Fruit fly (Drosophila melanogaster) whole organism, embryonic: ENCODE results near the gene CG9263.

Experiments
- CG10209 ChIP-seq: fragments of 200-800 bp; sonication (Bioruptor generic); optimal IDR thresholded peaks from 3 replicates; lab custom pipeline; 2017; ENCODE audit warnings: missing biosample characterization, mild to moderate bottlenecking, missing genetic modification characterization, missing genetic modification reagents
- CG11456 ChIP-seq: fragments of 200-800 bp; sonication (Bioruptor generic); IDR thresholded peaks from 3 replicates; pipeline ENCODE4 v1.3.6; 2022; ENCODE audit warnings: missing biosample characterization, missing genetic modification characterization
- CG12104 ChIP-seq: fragments of 200-800 bp; sonication (Bioruptor generic); optimal IDR thresholded peaks from 3 replicates; lab custom pipeline; 2016; ENCODE audit warnings: missing biosample characterization, missing genetic modification characterization
- CG12299 ChIP-seq: fragments of 200-800 bp; sonication (Bioruptor generic); optimal IDR thresholded peaks from 2 replicates; lab custom pipeline; 2018; ENCODE audit warnings: missing biosample characterization, mild to moderate bottlenecking, missing genetic modification characterization
- CG1233 ChIP-seq: fragments of 200-800 bp; sonication (Bioruptor generic); optimal IDR thresholded peaks from 4 replicates; lab custom pipeline; 2018; ENCODE audit warnings: missing biosample characterization, mild to moderate bottlenecking, missing genetic modification characterization
- CG12659 ChIP-seq: fragments of 200-800 bp; sonication (Bioruptor generic); optimal IDR thresholded peaks from 3 replicates; lab custom pipeline; 2017; ENCODE audit warnings: mild to moderate bottlenecking, missing biosample characterization, missing genetic modification reagents, missing genetic modification characterization
- CG12744 ChIP-seq: fragments of 200-800 bp; sonication (Bioruptor generic); optimal IDR thresholded peaks from 2 replicates; lab custom pipeline; 2016; ENCODE audit warnings: missing biosample characterization, missing genetic modification characterization
- CG15479 ChIP-seq: fragments of 200-800 bp; sonication (Bioruptor generic); optimal IDR thresholded peaks from 3 replicates; lab custom pipeline; 2019; ENCODE audit warnings: missing biosample characterization, mild to moderate bottlenecking, missing genetic modification characterization, moderate library complexity
- CG17186 ChIP-seq: fragments of 200-800 bp; sonication (Bioruptor generic); optimal IDR thresholded peaks from 3 replicates; lab custom pipeline; 2017; ENCODE audit warnings: missing biosample characterization, missing genetic modification reagents, missing genetic modification characterization
- CG2120 ChIP-seq: fragments of 200-800 bp; sonication (Bioruptor generic); optimal IDR thresholded peaks from 3 replicates; lab custom pipeline; 2016; ENCODE audit warnings: missing biosample characterization, missing genetic modification characterization
- CG30020 ChIP-seq: fragments of 200-800 bp; optimal IDR thresholded peaks from 2 replicates; lab custom pipeline; 2019; ENCODE audit warnings: missing biosample characterization, mild to moderate bottlenecking, missing genetic modification characterization, moderate library complexity
- CG43689 ChIP-seq: fragments of 200-800 bp; sonication (Bioruptor generic); IDR thresholded peaks from 2 replicates; pipeline ENCODE4 v1.3.6; 2022; ENCODE audit warnings: missing biosample characterization, missing genetic modification characterization
- CG5180 ChIP-seq: fragments of 200-800 bp; sonication (Bioruptor generic); optimal IDR thresholded peaks from 3 replicates; lab custom pipeline; 2017; ENCODE audit warnings: missing biosample characterization, missing genetic modification characterization, mild to moderate bottlenecking, moderate library complexity, missing genetic modification reagents
- CG6765 ChIP-seq: fragments of 200-800 bp; sonication (Bioruptor generic); optimal IDR thresholded peaks from 3 replicates; lab custom pipeline; 2017; ENCODE audit warnings: missing biosample characterization, mild to moderate bottlenecking, missing genetic modification characterization
- CG7786 ChIP-seq: fragments of 200-800 bp; sonication (Bioruptor generic); optimal IDR thresholded peaks from 2 replicates; lab custom pipeline; 2016; ENCODE audit warnings: missing biosample characterization, missing genetic modification characterization
- CG7928 ChIP-seq: fragments of 200-800 bp; sonication (Bioruptor generic); optimal IDR thresholded peaks from 2 replicates; lab custom pipeline; 2017; ENCODE audit warnings: missing biosample characterization, mild to moderate bottlenecking, missing genetic modification characterization
- CG8281 ChIP-seq: fragments of 200-800 bp; sonication (Bioruptor generic); optimal IDR thresholded peaks from 2 replicates; lab custom pipeline; 2018; ENCODE audit warnings: missing biosample characterization, mild to moderate bottlenecking, missing genetic modification characterization, moderate library complexity
- CG8290 ChIP-seq, 3 experiments: fragments of 200-800 bp; sonication (Bioruptor generic); optimal IDR thresholded peaks; 2 replicates each; lab custom pipeline; 2016 to 2019; ENCODE audit warnings: missing biosample characterization in 3 of 3, missing genetic modification characterization in 3 of 3, mild to moderate bottlenecking in 2 of 3, moderate library complexity in 1 of 3
- CG9437 ChIP-seq: fragments of 200-800 bp; sonication (Bioruptor generic); optimal IDR thresholded peaks from 2 replicates; lab custom pipeline; 2018; ENCODE audit warnings: missing biosample characterization, mild to moderate bottlenecking, missing genetic modification characterization
- Chrac-16 ChIP-seq: fragments of 200-800 bp; sonication (Bioruptor generic); optimal IDR thresholded peaks from 3 replicates; lab custom pipeline; 2016; ENCODE audit warnings: missing biosample characterization, missing genetic modification characterization
- Dek ChIP-seq: fragments of 200-800 bp; sonication (Bioruptor generic); optimal IDR thresholded peaks from 3 replicates; lab custom pipeline; 2019; ENCODE audit warnings: missing biosample characterization, mild to moderate bottlenecking, missing genetic modification characterization, moderate library complexity
- Dip3 ChIP-seq: fragments of 200-800 bp; sonication (Bioruptor generic); optimal IDR thresholded peaks from 3 replicates; lab custom pipeline; 2016; ENCODE audit warnings: missing biosample characterization, missing genetic modification characterization
- E2f2 ChIP-seq: fragments of 200-800 bp; sonication (Bioruptor generic); IDR thresholded peaks from 2 replicates; pipeline ENCODE4 v1.3.6; 2022; ENCODE audit warnings: missing biosample characterization, missing genetic modification characterization
- Mes4 ChIP-seq: fragments of 200-800 bp; sonication (Bioruptor generic); optimal IDR thresholded peaks from 2 replicates; lab custom pipeline; 2016; ENCODE audit warnings: missing biosample characterization, missing genetic modification characterization
- NK7.1 ChIP-seq: fragments of 200-800 bp; sonication (Bioruptor generic); optimal IDR thresholded peaks from 3 replicates; lab custom pipeline; 2016; ENCODE audit warnings: missing biosample characterization, missing genetic modification characterization
- Xbp1 ChIP-seq: fragments of 200-800 bp; sonication (Bioruptor generic); optimal IDR thresholded peaks from 3 replicates; lab custom pipeline; 2016; ENCODE audit warnings: missing biosample characterization, mild to moderate bottlenecking, missing genetic modification characterization
- Xrp1 ChIP-seq: fragments of 200-800 bp; sonication (Bioruptor generic); IDR thresholded peaks from 2 replicates; pipeline ENCODE4 v1.3.6; 2022; ENCODE audit warnings: missing biosample characterization, missing genetic modification characterization
- bowl ChIP-seq: fragments of 200-800 bp; sonication (Bioruptor generic); IDR thresholded peaks from 2 replicates; pipeline ENCODE4 v1.3.6; 2022; ENCODE audit warnings: missing biosample characterization, missing genetic modification characterization
- btn ChIP-seq: fragments of 200-800 bp; sonication (Bioruptor generic); optimal IDR thresholded peaks from 2 replicates; lab custom pipeline; 2016; ENCODE audit warnings: missing biosample characterization, missing genetic modification characterization
- chif ChIP-seq, 2 experiments: fragments of 200-800 bp; sonication (Bioruptor generic); optimal IDR thresholded peaks; 3 replicates each; lab custom pipeline; 2016; ENCODE audit warnings: missing biosample characterization in 2 of 2, missing genetic modification characterization in 2 of 2
- chn ChIP-seq: fragments of 200-800 bp; sonication (Bioruptor generic); optimal IDR thresholded peaks from 2 replicates; lab custom pipeline; 2016; ENCODE audit warnings: missing biosample characterization, missing genetic modification characterization
- corto ChIP-seq: fragments of 200-800 bp; sonication (Bioruptor generic); optimal IDR thresholded peaks from 2 replicates; lab custom pipeline; 2016; ENCODE audit warnings: missing biosample characterization, mild to moderate bottlenecking, missing genetic modification characterization, moderate library complexity
- croc ChIP-seq: fragments of 200-800 bp; sonication (Bioruptor generic); conservative IDR thresholded peaks from 3 replicates; pipeline ENCODE4 v1.3.6; 2022; ENCODE audit warnings: missing biosample characterization, missing genetic modification characterization
- eve ChIP-seq, 2 experiments: fragments of >200 bp; optimal IDR thresholded peaks; 2 replicates each; lab custom pipeline; 2017; ENCODE audit warnings: missing biosample characterization in 2 of 2, missing genetic modification characterization in 2 of 2
- fd96Cb ChIP-seq: fragments of 200-800 bp; sonication (Bioruptor generic); optimal IDR thresholded peaks from 2 replicates; lab custom pipeline; 2018; ENCODE audit warnings: missing biosample characterization, mild to moderate bottlenecking, missing genetic modification characterization, moderate library complexity
- ham ChIP-seq: fragments of 200-800 bp; sonication (Bioruptor generic); IDR thresholded peaks from 2 replicates; pipeline ENCODE4 v1.3.6; 2022; ENCODE audit warnings: missing biosample characterization, missing genetic modification characterization
- ind ChIP-seq: fragments of 200-800 bp; sonication (Bioruptor generic); optimal IDR thresholded peaks from 3 replicates; lab custom pipeline; 2016; ENCODE audit warnings: missing biosample characterization, missing genetic modification characterization
- maf-S ChIP-seq: fragments of 200-800 bp; sonication (Bioruptor generic); optimal IDR thresholded peaks from 2 replicates; lab custom pipeline; 2016; ENCODE audit warnings: missing biosample characterization, missing genetic modification characterization
- peb ChIP-seq: fragments of 200-800 bp; sonication (Bioruptor generic); IDR thresholded peaks from 2 replicates; pipeline ENCODE4 v1.3.6; 2022; ENCODE audit warnings: missing biosample characterization, missing genetic modification characterization
- pfk ChIP-seq: fragments of 200-800 bp; sonication (Bioruptor generic); optimal IDR thresholded peaks from 2 replicates; lab custom pipeline; 2018; ENCODE audit warnings: missing biosample characterization, mild to moderate bottlenecking, missing genetic modification characterization, moderate library complexity
- phol ChIP-seq: fragments of 200-800 bp; sonication (Bioruptor generic); optimal IDR thresholded peaks from 3 replicates; lab custom pipeline; 2018; ENCODE audit warnings: missing biosample characterization, mild to moderate bottlenecking, missing genetic modification characterization, moderate library complexity
- rib ChIP-seq: fragments of 200-800 bp; sonication (Bioruptor generic); IDR thresholded peaks from 2 replicates; pipeline ENCODE4 v1.3.6; 2022; ENCODE audit warnings: missing biosample characterization, missing genetic modification characterization
- slp2 ChIP-seq: fragments of 200-800 bp; sonication (Bioruptor generic); optimal IDR thresholded peaks from 2 replicates; lab custom pipeline; 2016; ENCODE audit warnings: missing biosample characterization, missing genetic modification characterization
- sob ChIP-seq: fragments of 200-800 bp; sonication (Bioruptor generic); IDR thresholded peaks from 2 replicates; pipeline ENCODE4 v1.3.6; 2022; ENCODE audit warnings: missing biosample characterization, missing genetic modification characterization
- stwl ChIP-seq: fragments of 200-800 bp; sonication (Bioruptor generic); optimal IDR thresholded peaks from 3 replicates; lab custom pipeline; 2018; ENCODE audit warnings: missing biosample characterization, mild to moderate bottlenecking, missing genetic modification characterization, moderate library complexity
- tup ChIP-seq: fragments of 200-800 bp; sonication (Bioruptor generic); optimal IDR thresholded peaks from 2 replicates; lab custom pipeline; 2016; ENCODE audit warnings: missing biosample characterization, mild to moderate bottlenecking, missing genetic modification characterization, moderate library complexity
- twi ChIP-seq: fragments of 200-800 bp; optimal IDR thresholded peaks from 2 replicates; lab custom pipeline; 2019; ENCODE audit warnings: missing biosample characterization, mild to moderate bottlenecking, missing genetic modification characterization, moderate library complexity
- unpg ChIP-seq: fragments of 200-800 bp; sonication (Bioruptor generic); optimal IDR thresholded peaks from 3 replicates; lab custom pipeline; 2018; ENCODE audit warnings: missing biosample characterization, mild to moderate bottlenecking, missing genetic modification characterization, moderate library complexity
- yki ChIP-seq: fragments of >200 bp; optimal IDR thresholded peaks from 3 replicates; lab custom pipeline; 2018

CG9263 gene

dm6 chr2L:13514945-13515687 lies 27.3 kb downstream of the CG9263 start (continued):
- TF ChIP-seq Dip3 (GFP tag; lab: Kevin White, UChicago), result peak; percentile 46
- TF ChIP-seq CG6765, result no peak
- TF ChIP-seq Xbp1 (GFP tag; lab: Kevin White, UChicago), result peak; percentile 88
- peak; percentile 24 for TF ChIP-seq Chrac-16 (GFP tag; lab: Kevin White, UChicago)
- TF ChIP-seq unpg (GFP tag; lab: Kevin White, UChicago), result peak; percentile 87
- peak in 1 of 2 experiments; percentile 71 for TF ChIP-seq eve (GFP tag; optimal IDR thresholded peaks at IDR 0.05; lab: Kevin White, UChicago)
- no peak for TF ChIP-seq yki (lab: Kevin White, UChicago)
- TF ChIP-seq croc, result peak; percentile 47; the same call in 2 of the 3 replicates
- peak; percentile 52; the same call in 1 of the 2 replicates for TF ChIP-seq bowl
- peak; percentile 31 for TF ChIP-seq CG17186 (GFP tag; lab: Kevin White, UChicago)
- no peak for TF ChIP-seq E2f2 (GFP tag; lab: Robert Waterston, UW)
- TF ChIP-seq CG43689 (GFP tag; lab: Robert Waterston, UW), result peak; percentile 55
- peak; percentile 63 for TF ChIP-seq CG8281 (tag; lab: Kevin White, UChicago)
- peak; percentile 4 for TF ChIP-seq stwl
- peak; percentile 60 for TF ChIP-seq Mes4
- TF ChIP-seq CG9437 (GFP tag; lab: Kevin White, UChicago), result peak; percentile 52
- peak; percentile 72 for TF ChIP-seq CG1233 (GFP tag; lab: Kevin White, UChicago)
- peak; percentile 72 for TF ChIP-seq NK7.1
- TF ChIP-seq slp2 (GFP tag; lab: Kevin White, UChicago), result peak; percentile 54
- TF ChIP-seq CG7786 (GFP tag; lab: Kevin White, UChicago), result peak; percentile 50
- peak; percentile 59 for TF ChIP-seq peb (GFP tag; lab: Robert Waterston, UW)
- peak; percentile 87 for TF ChIP-seq ind
- TF ChIP-seq CG12104 (GFP tag; lab: Kevin White, UChicago), result peak; percentile 76
- TF ChIP-seq CG12299 (tag; lab: Kevin White, UChicago), result no peak
- TF ChIP-seq CG12659 (GFP tag; lab: Kevin White, UChicago), result peak; percentile 43
- no peak for TF ChIP-seq tup (GFP tag; lab: Kevin White, UChicago)
- TF ChIP-seq Xrp1 (GFP tag; lab: Robert Waterston, UW), result peak; percentile 83
- peak; percentile 65 for TF ChIP-seq CG2120
- TF ChIP-seq corto (GFP tag; lab: Kevin White, UChicago), result no peak
- TF ChIP-seq rib (GFP tag; lab: Robert Waterston, UW), result 0 out of 2 replicates have a peak, but pooled peaks have one; percentile 11
- TF ChIP-seq ham, result no peak
- TF ChIP-seq CG30020 (tag; lab: Kevin White, UChicago), result no peak
- TF ChIP-seq CG11456, result peak; percentile 67
- TF ChIP-seq CG5180, result peak; percentile 62
- peak; percentile 75 for TF ChIP-seq maf-S (GFP tag; lab: Kevin White, UChicago)
- peak; percentile 85 for TF ChIP-seq phol (tag; lab: Kevin White, UChicago)
- TF ChIP-seq CG12744 (GFP tag; lab: Kevin White, UChicago), result peak; percentile 70
- TF ChIP-seq CG8290 (GFP tag; optimal IDR thresholded peaks at IDR 0.05; lab: Kevin White, UChicago), result no peak
- peak in 1 of 2 experiments; percentile 40 for TF ChIP-seq CG8290 (tag; optimal IDR thresholded peaks at IDR 0.05; lab: Kevin White, UChicago)
- peak; percentile 43 to 68 for TF ChIP-seq chif (GFP tag; optimal IDR thresholded peaks at IDR 0.05; lab: Kevin White, UChicago)
- peak; percentile 64 for TF ChIP-seq btn (GFP tag; lab: Kevin White, UChicago)
- no peak for TF ChIP-seq CG7928 (GFP tag; lab: Kevin White, UChicago)
- TF ChIP-seq pfk (GFP tag; lab: Kevin White, UChicago), result no peak
- peak; percentile 3 for TF ChIP-seq CG10209
- TF ChIP-seq sob (GFP tag; lab: Robert Waterston, UW), result peak; percentile 42
- TF ChIP-seq fd96Cb (tag; lab: Kevin White, UChicago), result peak; percentile 69
- TF ChIP-seq chn (GFP tag; lab: Kevin White, UChicago), result peak; percentile 39
- peak; percentile 94 for TF ChIP-seq twi (tag; lab: Kevin White, UChicago)
- no peak for TF ChIP-seq CG15479 (GFP tag; lab: Kevin White, UChicago)
- TF ChIP-seq Dek (tag; lab: Kevin White, UChicago), result peak; percentile 67
